Worm (Caenorhabditis elegans) whole organism, late embryonic: ENCODE data around the gene F43C11.7.

Source experiments
- C38D4.7 ChIP-seq: fragments of 200-800 bp; sonication (Bioruptor generic); optimal IDR thresholded peaks from 2 replicates; lab custom pipeline; 2018; ENCODE audit warnings: mild to moderate bottlenecking, missing genetic modification characterization, moderate library complexity, missing compliant biosample characterization
- F13H6.1 ChIP-seq: sonication (generic microtip); optimal IDR thresholded peaks from 2 replicates; lab custom pipeline; 2016; ENCODE audit warnings: missing genetic modification characterization, missing compliant biosample characterization
- K09A11.1 ChIP-seq: sonication (generic microtip); optimal IDR thresholded peaks from 2 replicates; lab custom pipeline; 2017; ENCODE audit warnings: antibody characterized with exemption, mild to moderate bottlenecking, missing genetic modification characterization, missing compliant biosample characterization; ENCODE audit not compliant: insufficient read depth
- T23F11.4 ChIP-seq: fragments of 200-800 bp; sonication (Bioruptor generic); optimal IDR thresholded peaks from 2 replicates; lab custom pipeline; 2018; ENCODE audit warnings: mild to moderate bottlenecking, missing genetic modification characterization, missing compliant biosample characterization
- ahr-1 ChIP-seq: sonication (generic microtip); optimal IDR thresholded peaks from 2 replicates; lab custom pipeline; 2016; ENCODE audit warnings: missing genetic modification characterization, missing compliant biosample characterization
- ama-1 ChIP-seq: fragments of 150-350 bp; optimal IDR thresholded peaks from 2 replicates; lab custom pipeline; 2014
- ceh-2 ChIP-seq: sonication (generic microtip); optimal IDR thresholded peaks from 2 replicates; lab custom pipeline; 2016; ENCODE audit warnings: missing genotype, missing genetic modification characterization, missing compliant biosample characterization
- ceh-22 ChIP-seq: sonication (generic microtip); optimal IDR thresholded peaks from 2 replicates; lab custom pipeline; 2017; ENCODE audit warnings: missing biosample characterization, missing genetic modification characterization
- ceh-30 ChIP-seq: fragments of 150-350 bp; optimal IDR thresholded peaks from 2 replicates; lab custom pipeline; 2014; ENCODE audit warnings: missing biosample characterization, missing genetic modification characterization
- ceh-31 ChIP-seq: sonication (generic microtip); optimal IDR thresholded peaks from 2 replicates; lab custom pipeline; 2016; ENCODE audit warnings: missing genetic modification characterization, missing compliant biosample characterization
- ceh-34 ChIP-seq: sonication (generic microtip); optimal IDR thresholded peaks from 2 replicates; lab custom pipeline; 2016; ENCODE audit warnings: mild to moderate bottlenecking, missing genetic modification characterization, missing compliant biosample characterization
- ceh-45 ChIP-seq: fragments of 200-800 bp; sonication (Bioruptor generic); IDR thresholded peaks from 2 replicates; pipeline ENCODE4 v1.3.6; 2022; ENCODE audit warnings: missing genetic modification reagents, missing genetic modification characterization, missing compliant biosample characterization
- ceh-48 ChIP-seq: sonication (generic microtip); optimal IDR thresholded peaks from 2 replicates; lab custom pipeline; 2016; ENCODE audit warnings: missing genetic modification characterization, inconsistent platforms, missing compliant biosample characterization
- dve-1 ChIP-seq: sonication (generic microtip); optimal IDR thresholded peaks from 2 replicates; lab custom pipeline; 2017; ENCODE audit warnings: antibody characterized with exemption, mild to moderate bottlenecking, missing genetic modification characterization, missing compliant biosample characterization
- elt-4 ChIP-seq: sonication (generic microtip); optimal IDR thresholded peaks from 2 replicates; lab custom pipeline; 2016; ENCODE audit warnings: missing genetic modification characterization, missing compliant biosample characterization
- fax-1 ChIP-seq: sonication (generic microtip); optimal IDR thresholded peaks from 2 replicates; lab custom pipeline; 2016; ENCODE audit warnings: missing genotype, missing genetic modification characterization, missing compliant biosample characterization
- fkh-6 ChIP-seq: sonication (generic microtip); optimal IDR thresholded peaks from 2 replicates; lab custom pipeline; 2016; ENCODE audit warnings: missing genetic modification characterization, missing compliant biosample characterization
- gmeb-2 ChIP-seq: sonication (generic microtip); optimal IDR thresholded peaks from 2 replicates; lab custom pipeline; 2016; ENCODE audit warnings: missing genetic modification characterization, inconsistent platforms, missing compliant biosample characterization
- hlh-13 ChIP-seq: fragments of 200-800 bp; sonication (Bioruptor generic); optimal IDR thresholded peaks from 2 replicates; lab custom pipeline; 2018; ENCODE audit warnings: mild to moderate bottlenecking, missing genetic modification characterization, missing compliant biosample characterization
- hlh-30 ChIP-seq: sonication (generic microtip); optimal IDR thresholded peaks from 2 replicates; lab custom pipeline; 2017; ENCODE audit warnings: antibody characterized with exemption, missing genetic modification characterization, missing compliant biosample characterization; ENCODE audit not compliant: insufficient read depth
- mec-3 ChIP-seq: sonication (generic microtip); optimal IDR thresholded peaks from 2 replicates; lab custom pipeline; 2016; ENCODE audit warnings: borderline replicate concordance, missing genetic modification characterization, missing compliant biosample characterization
- nfya-1 ChIP-seq: sonication (generic microtip); optimal IDR thresholded peaks from 2 replicates; lab custom pipeline; 2017; ENCODE audit warnings: missing genetic modification characterization, mild to moderate bottlenecking, missing compliant biosample characterization, antibody characterized with exemption, moderate library complexity
- nhr-11 ChIP-seq: fragments of 150-350 bp; optimal IDR thresholded peaks from 2 replicates; lab custom pipeline; 2014; ENCODE audit warnings: missing biosample characterization, missing genetic modification characterization
- odd-2 ChIP-seq: sonication (generic microtip); optimal IDR thresholded peaks from 2 replicates; lab custom pipeline; 2017; ENCODE audit warnings: antibody characterized with exemption, mild to moderate bottlenecking, missing genetic modification characterization, missing compliant biosample characterization
- pha-2 ChIP-seq: sonication (generic microtip); optimal IDR thresholded peaks from 2 replicates; lab custom pipeline; 2017; ENCODE audit warnings: mild to moderate bottlenecking, missing genetic modification characterization, missing compliant biosample characterization
- pha-4 ChIP-seq: fragments of 150-350 bp; optimal IDR thresholded peaks from 2 replicates; lab custom pipeline; 2018; ENCODE audit warnings: missing biosample characterization, missing genetic modification reagents, missing genetic modification characterization
- pqm-1 ChIP-seq: sonication (generic microtip); optimal IDR thresholded peaks from 2 replicates; lab custom pipeline; 2016; ENCODE audit warnings: missing genetic modification characterization, missing compliant biosample characterization
- pros-1 ChIP-seq: fragments of 150-350 bp; optimal IDR thresholded peaks from 2 replicates; lab custom pipeline; 2014; ENCODE audit warnings: missing biosample characterization, missing genetic modification reagents, missing genetic modification characterization
- ref-2 ChIP-seq: sonication (generic microtip); optimal IDR thresholded peaks from 2 replicates; lab custom pipeline; 2016; ENCODE audit warnings: missing genetic modification characterization, missing compliant biosample characterization
- rnt-1 ChIP-seq: sonication (generic microtip); optimal IDR thresholded peaks from 2 replicates; lab custom pipeline; 2016; ENCODE audit warnings: missing genetic modification characterization, missing compliant biosample characterization
- sdc-2 ChIP-seq: sonication (generic microtip); optimal IDR thresholded peaks from 2 replicates; lab custom pipeline; 2016; ENCODE audit warnings: missing genotype, missing genetic modification characterization, missing compliant biosample characterization
- syd-9 ChIP-seq: sonication (generic microtip); optimal IDR thresholded peaks from 2 replicates; lab custom pipeline; 2016; ENCODE audit warnings: mild to moderate bottlenecking, missing genetic modification characterization, moderate library complexity, missing compliant biosample characterization
- tbx-2 ChIP-seq: sonication (generic microtip); optimal IDR thresholded peaks from 2 replicates; lab custom pipeline; 2016; ENCODE audit warnings: missing genetic modification characterization, missing compliant biosample characterization
- ttx-3 ChIP-seq: sonication (generic microtip); optimal IDR thresholded peaks from 2 replicates; lab custom pipeline; 2016; ENCODE audit warnings: missing genetic modification reagents, missing genetic modification characterization, missing compliant biosample characterization
- unc-55 ChIP-seq: sonication (generic microtip); optimal IDR thresholded peaks from 2 replicates; lab custom pipeline; 2017; ENCODE audit warnings: missing biosample characterization, missing genetic modification reagents, missing genetic modification characterization
- zip-5 ChIP-seq: sonication (generic microtip); optimal IDR thresholded peaks from 2 replicates; lab custom pipeline; 2016; ENCODE audit warnings: missing genetic modification characterization, missing compliant biosample characterization

F43C11.7 gene

DNA sequence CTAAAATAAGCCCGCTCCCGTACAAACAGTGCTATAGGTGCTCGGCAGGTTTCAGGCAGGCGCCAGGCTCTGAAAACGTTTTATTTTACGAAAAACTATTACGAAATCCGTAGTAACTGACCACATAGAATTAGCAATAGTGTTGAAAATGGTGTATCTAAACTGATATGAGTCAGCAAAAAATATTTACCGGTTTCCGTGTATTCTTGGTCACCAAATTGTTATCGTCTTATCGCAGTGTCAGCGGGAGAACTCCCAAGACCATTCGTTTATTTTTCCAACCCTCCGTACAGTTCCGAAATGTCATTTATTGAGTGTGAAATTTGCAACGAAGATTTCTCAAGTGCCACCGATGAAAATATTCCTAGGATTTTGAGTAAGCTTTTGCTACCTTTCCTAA lies 3.5 kb upstream of the F43C11.7 start, which contains the start of gene F43C11.8:
TSS of gene F43C11.8 (plus strand) at position 301 of the 400 bp plus-strand sequence.
- TF ChIP-seq gmeb-2 (no peak), hlh-13 (GFP tag; lab: Kevin White, UChicago) (no peak), K09A11.1 (tag; lab: Kevin White, UChicago) (no peak), ceh-34 (no peak), ama-1 (no peak), nhr-11 (tag; lab: Kevin White, UChicago) (no peak), ttx-3 (tag; lab: Kevin White, UChicago) (no peak), tbx-2 (tag; lab: Kevin White, UChicago) (no peak), dve-1 (no peak), hlh-30 (tag; lab: Kevin White, UChicago) (no peak), sdc-2 (no peak), pqm-1 (tag; lab: Kevin White, UChicago) (no peak), syd-9 (tag; lab: Kevin White, UChicago) (no peak), ref-2 (tag; lab: Kevin White, UChicago) (no peak), T23F11.4 (GFP tag; lab: Kevin White, UChicago) (no peak), fkh-6 (tag; lab: Kevin White, UChicago) (no peak), ceh-2 (tag; lab: Kevin White, UChicago) (no peak)
- TF ChIP-seq, all 69 proteins: peak for 0

DNA sequence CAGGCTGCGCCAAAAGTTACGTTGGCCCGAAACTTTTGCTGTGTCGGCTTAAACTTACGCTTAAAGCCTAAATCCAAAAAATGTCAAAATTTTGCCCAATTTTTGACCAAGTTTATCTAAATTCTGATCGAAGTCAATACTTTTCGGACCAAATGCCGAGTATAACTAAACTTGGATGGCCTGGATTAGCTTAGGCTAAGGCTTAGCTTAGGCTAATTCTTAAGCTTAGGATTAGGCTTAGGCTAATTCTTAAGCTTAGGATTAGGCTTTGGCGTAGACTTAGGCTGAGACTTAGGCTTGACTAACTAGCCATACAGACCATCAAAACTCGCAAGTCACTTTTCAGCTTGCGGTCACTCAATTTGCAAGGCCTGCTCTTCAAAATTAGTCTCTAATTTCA lies 480 bp downstream of the F43C11.7 start:
- TF ChIP-seq ceh-30 (tag; lab: Kevin White, UChicago): no peak
- TF ChIP-seq ama-1: no peak
- TF ChIP-seq dve-1: peak; percentile 60
- no peak for TF ChIP-seq rnt-1 (tag; lab: Kevin White, UChicago)
- TF ChIP-seq mec-3 (tag; lab: Kevin White, UChicago): no peak
- no peak for TF ChIP-seq odd-2 (tag; lab: Kevin White, UChicago)
- no peak for TF ChIP-seq pha-2 (tag; lab: Kevin White, UChicago)
- no peak for TF ChIP-seq C38D4.7

DNA sequence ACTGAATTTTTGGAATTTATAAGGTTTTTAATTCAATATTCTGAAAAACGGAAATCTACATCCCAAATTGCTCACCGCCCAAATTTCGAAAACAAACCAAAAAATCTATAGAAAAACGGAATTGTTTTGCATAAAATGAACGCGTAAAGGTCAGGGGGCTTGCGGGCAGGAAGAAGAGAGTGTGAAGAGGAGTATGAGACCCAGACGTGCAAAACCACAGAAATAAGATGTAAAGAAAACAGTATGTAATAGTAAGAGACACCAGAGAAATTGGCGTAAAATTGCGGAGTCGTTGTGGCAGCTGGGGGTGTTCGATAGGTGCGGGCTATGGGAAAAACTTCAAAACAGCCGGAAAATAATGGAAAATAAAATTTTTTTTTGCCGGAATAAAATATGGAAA lies 5.3 kb downstream of the F43C11.7 start:
- TF ChIP-seq nfya-1: peak; percentile 28
- TF ChIP-seq ceh-22 (tag; lab: Kevin White, UChicago): no peak
- TF ChIP-seq rnt-1 (tag; lab: Kevin White, UChicago): peak; percentile 92
- TF ChIP-seq unc-55: no peak
- TF ChIP-seq ahr-1 (tag; lab: Kevin White, UChicago): no peak
- no peak for TF ChIP-seq zip-5 (tag; lab: Kevin White, UChicago)

DNA sequence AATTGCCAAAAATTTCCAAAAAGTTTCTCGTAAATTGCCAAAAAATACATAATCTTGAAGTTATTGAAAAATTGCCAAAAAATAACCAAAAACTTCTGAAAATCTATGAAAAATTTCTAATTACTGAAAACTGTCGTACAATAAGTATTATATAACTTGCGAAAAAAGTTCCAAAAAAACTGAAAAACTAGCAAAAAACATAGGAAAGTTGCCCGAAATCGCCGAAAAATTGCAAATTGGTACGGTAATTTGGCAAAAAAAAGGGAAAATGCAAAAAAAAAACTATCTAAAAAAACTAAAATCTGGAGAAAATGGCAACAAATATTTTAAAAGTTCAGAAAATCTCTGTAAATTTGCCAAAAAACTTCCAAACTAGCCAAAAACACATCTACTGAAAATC lies 5.8 kb downstream of the F43C11.7 start, which contains the start of gene enri-1:
TSS of gene enri-1 (minus strand) at position 101 of the 400 bp plus-strand sequence.
- no peak for TF ChIP-seq fkh-6 (tag; lab: Kevin White, UChicago)
- no peak for TF ChIP-seq ceh-22 (tag; lab: Kevin White, UChicago)
- no peak for TF ChIP-seq F13H6.1 (tag; lab: Kevin White, UChicago)
- no peak for TF ChIP-seq hlh-13 (GFP tag; lab: Kevin White, UChicago)
- no peak for TF ChIP-seq ceh-45 (GFP tag; lab: Robert Waterston, UW)
- no peak for TF ChIP-seq pros-1
- no peak for TF ChIP-seq pha-2 (tag; lab: Kevin White, UChicago)
- no peak for TF ChIP-seq gmeb-2
- no peak for TF ChIP-seq elt-4
- TF ChIP-seq, all 69 proteins: peak for 0

DNA sequence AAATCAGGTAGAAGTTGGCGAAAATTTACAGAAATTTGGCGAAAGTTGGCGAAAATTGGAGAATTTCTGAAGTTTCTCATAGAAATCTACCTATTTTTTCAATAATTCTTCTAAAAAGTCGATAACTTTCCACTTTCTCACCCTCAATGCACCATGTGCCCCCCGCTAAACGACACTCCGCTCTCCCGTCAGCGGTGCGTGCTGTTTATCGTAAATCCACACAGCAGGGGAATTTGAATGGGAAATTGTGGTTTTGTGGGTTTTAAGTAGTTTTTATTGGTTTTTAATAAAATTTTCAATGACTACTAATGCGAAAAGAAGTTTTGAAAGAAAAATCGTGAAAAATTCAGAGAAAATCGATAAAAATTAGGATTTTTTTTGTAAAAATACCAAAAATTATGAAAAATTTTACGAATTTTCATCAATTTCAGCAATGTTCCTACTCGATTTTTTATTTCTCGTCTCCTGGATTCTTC lies 6.3 kb downstream of the F43C11.7 start, which contains the start of gene F43C11.6:
TSS of gene F43C11.6 (plus strand) at position 426 of the 476 bp plus-strand sequence.
- peak; percentile 20 for TF ChIP-seq ceh-48 (tag; lab: Kevin White, UChicago)
- no peak for TF ChIP-seq F13H6.1 (tag; lab: Kevin White, UChicago)
- TF ChIP-seq sdc-2: no peak
- no peak for TF ChIP-seq fkh-6 (tag; lab: Kevin White, UChicago)
- TF ChIP-seq rnt-1 (tag; lab: Kevin White, UChicago): peak; percentile 28
- no peak for TF ChIP-seq pha-4 (tag; lab: Kevin White, UChicago)
- TF ChIP-seq fax-1 (tag; lab: Kevin White, UChicago): no peak
- peak; percentile 12 for TF ChIP-seq ceh-31
